Worm (Caenorhabditis elegans) whole organism, late embryonic: ENCODE data around the gene R53.4.

Experiments
- C08G9.2 ChIP-seq: sonication (generic microtip); optimal IDR thresholded peaks from 2 replicates; lab custom pipeline; 2016; ENCODE audit warnings: mild to moderate bottlenecking, missing genetic modification characterization, moderate library complexity, missing compliant biosample characterization
- C38D4.7 ChIP-seq: fragments of 200-800 bp; sonication (Bioruptor generic); optimal IDR thresholded peaks from 2 replicates; lab custom pipeline; 2018; ENCODE audit warnings: mild to moderate bottlenecking, missing genetic modification characterization, moderate library complexity, missing compliant biosample characterization
- T23F11.4 ChIP-seq: fragments of 200-800 bp; sonication (Bioruptor generic); optimal IDR thresholded peaks from 2 replicates; lab custom pipeline; 2018; ENCODE audit warnings: mild to moderate bottlenecking, missing genetic modification characterization, missing compliant biosample characterization
- ceh-14 ChIP-seq: sonication (generic microtip); optimal IDR thresholded peaks from 2 replicates; lab custom pipeline; 2016; ENCODE audit warnings: missing genotype, missing genetic modification characterization, missing compliant biosample characterization
- ceh-19 ChIP-seq: fragments of 200-800 bp; sonication (Bioruptor generic); optimal IDR thresholded peaks from 2 replicates; lab custom pipeline; 2018; ENCODE audit warnings: mild to moderate bottlenecking, missing genetic modification characterization, missing compliant biosample characterization
- ceh-30 ChIP-seq: fragments of 150-350 bp; optimal IDR thresholded peaks from 2 replicates; lab custom pipeline; 2014; ENCODE audit warnings: missing biosample characterization, missing genetic modification characterization
- ceh-31 ChIP-seq: sonication (generic microtip); optimal IDR thresholded peaks from 2 replicates; lab custom pipeline; 2016; ENCODE audit warnings: missing genetic modification characterization, missing compliant biosample characterization
- ceh-34 ChIP-seq: sonication (generic microtip); optimal IDR thresholded peaks from 2 replicates; lab custom pipeline; 2016; ENCODE audit warnings: mild to moderate bottlenecking, missing genetic modification characterization, missing compliant biosample characterization
- elt-2 ChIP-seq: sonication (generic microtip); optimal IDR thresholded peaks from 2 replicates; lab custom pipeline; 2016; ENCODE audit warnings: missing genetic modification reagents, missing genetic modification characterization, missing compliant biosample characterization
- elt-4 ChIP-seq: sonication (generic microtip); optimal IDR thresholded peaks from 2 replicates; lab custom pipeline; 2016; ENCODE audit warnings: missing genetic modification characterization, missing compliant biosample characterization
- ets-4 ChIP-seq: sonication (generic microtip); optimal IDR thresholded peaks from 2 replicates; lab custom pipeline; 2016; ENCODE audit warnings: missing genetic modification characterization, missing compliant biosample characterization
- eyg-1 ChIP-seq: sonication (generic microtip); optimal IDR thresholded peaks from 2 replicates; lab custom pipeline; 2016; ENCODE audit warnings: missing genotype, missing genetic modification characterization, missing compliant biosample characterization
- fkh-6 ChIP-seq: sonication (generic microtip); optimal IDR thresholded peaks from 2 replicates; lab custom pipeline; 2016; ENCODE audit warnings: missing genetic modification characterization, missing compliant biosample characterization
- hlh-13 ChIP-seq: fragments of 200-800 bp; sonication (Bioruptor generic); optimal IDR thresholded peaks from 2 replicates; lab custom pipeline; 2018; ENCODE audit warnings: mild to moderate bottlenecking, missing genetic modification characterization, missing compliant biosample characterization
- hlh-6 ChIP-seq: sonication (generic microtip); optimal IDR thresholded peaks from 2 replicates; lab custom pipeline; 2016; ENCODE audit warnings: missing genotype, missing genetic modification characterization, missing compliant biosample characterization
- hlh-8 ChIP-seq: sonication (generic microtip); optimal IDR thresholded peaks from 2 replicates; lab custom pipeline; 2016; ENCODE audit warnings: missing genotype, missing genetic modification characterization, missing compliant biosample characterization
- lim-6 ChIP-seq: sonication (generic microtip); optimal IDR thresholded peaks from 2 replicates; lab custom pipeline; 2016; ENCODE audit warnings: missing genetic modification characterization, missing compliant biosample characterization
- lin-11 ChIP-seq: fragments of 200-800 bp; sonication (Bioruptor generic); optimal IDR thresholded peaks from 2 replicates; lab custom pipeline; 2018; ENCODE audit warnings: mild to moderate bottlenecking, missing genetic modification characterization, missing compliant biosample characterization
- nfya-1 ChIP-seq: sonication (generic microtip); optimal IDR thresholded peaks from 2 replicates; lab custom pipeline; 2017; ENCODE audit warnings: missing genetic modification characterization, mild to moderate bottlenecking, missing compliant biosample characterization, antibody characterized with exemption, moderate library complexity
- nhr-11 ChIP-seq: fragments of 150-350 bp; optimal IDR thresholded peaks from 2 replicates; lab custom pipeline; 2014; ENCODE audit warnings: missing biosample characterization, missing genetic modification characterization
- odd-2 ChIP-seq: sonication (generic microtip); optimal IDR thresholded peaks from 2 replicates; lab custom pipeline; 2017; ENCODE audit warnings: antibody characterized with exemption, mild to moderate bottlenecking, missing genetic modification characterization, missing compliant biosample characterization
- pag-3 ChIP-seq: sonication (generic microtip); optimal IDR thresholded peaks from 2 replicates; lab custom pipeline; 2016; ENCODE audit warnings: missing compliant biosample characterization, missing genetic modification characterization, borderline replicate concordance
- pat-9 ChIP-seq: fragments of 200-800 bp; sonication (Bioruptor generic); optimal IDR thresholded peaks from 2 replicates; lab custom pipeline; 2018; ENCODE audit warnings: mild to moderate bottlenecking, missing genetic modification characterization, moderate library complexity, missing compliant biosample characterization
- pha-2 ChIP-seq: sonication (generic microtip); optimal IDR thresholded peaks from 2 replicates; lab custom pipeline; 2017; ENCODE audit warnings: mild to moderate bottlenecking, missing genetic modification characterization, missing compliant biosample characterization
- pha-4 ChIP-seq: fragments of 150-350 bp; optimal IDR thresholded peaks from 2 replicates; lab custom pipeline; 2018; ENCODE audit warnings: missing biosample characterization, missing genetic modification reagents, missing genetic modification characterization
- ref-2 ChIP-seq: sonication (generic microtip); optimal IDR thresholded peaks from 2 replicates; lab custom pipeline; 2016; ENCODE audit warnings: missing genetic modification characterization, missing compliant biosample characterization
- rnt-1 ChIP-seq: sonication (generic microtip); optimal IDR thresholded peaks from 2 replicates; lab custom pipeline; 2016; ENCODE audit warnings: missing genetic modification characterization, missing compliant biosample characterization
- sdc-2 ChIP-seq: sonication (generic microtip); optimal IDR thresholded peaks from 2 replicates; lab custom pipeline; 2016; ENCODE audit warnings: missing genotype, missing genetic modification characterization, missing compliant biosample characterization
- sox-4 ChIP-seq: sonication (generic microtip); optimal IDR thresholded peaks from 2 replicates; lab custom pipeline; 2017; ENCODE audit warnings: mild to moderate bottlenecking, missing genetic modification characterization, inconsistent platforms, missing compliant biosample characterization
- syd-9 ChIP-seq: sonication (generic microtip); optimal IDR thresholded peaks from 2 replicates; lab custom pipeline; 2016; ENCODE audit warnings: mild to moderate bottlenecking, missing genetic modification characterization, moderate library complexity, missing compliant biosample characterization
- tbx-2 ChIP-seq: sonication (generic microtip); optimal IDR thresholded peaks from 2 replicates; lab custom pipeline; 2016; ENCODE audit warnings: missing genetic modification characterization, missing compliant biosample characterization
- unc-3 ChIP-seq, 2 experiments: fragments of 200-800 bp in 1 of 2; sonication (Bioruptor generic) in 1 of 2; sonication (generic microtip) in 1 of 2; conservative IDR thresholded peaks in 1 of 2; optimal IDR thresholded peaks in 1 of 2; 2 replicates each; pipeline versions ENCODE4 v1.3.6 to Lab custom; 2016 to 2022; ENCODE audit warnings: missing compliant biosample characterization in 2 of 2, missing genetic modification characterization in 2 of 2, missing genetic modification reagents in 1 of 2
- unc-42 ChIP-seq: sonication (generic microtip); optimal IDR thresholded peaks from 2 replicates; lab custom pipeline; 2016; ENCODE audit warnings: missing genotype, missing genetic modification characterization, missing compliant biosample characterization
- unc-55 ChIP-seq: sonication (generic microtip); optimal IDR thresholded peaks from 2 replicates; lab custom pipeline; 2017; ENCODE audit warnings: missing biosample characterization, missing genetic modification reagents, missing genetic modification characterization
- unc-86 ChIP-seq: sonication (generic microtip); optimal IDR thresholded peaks from 2 replicates; lab custom pipeline; 2016; ENCODE audit warnings: missing genetic modification characterization, missing compliant biosample characterization
- zip-5 ChIP-seq: sonication (generic microtip); optimal IDR thresholded peaks from 2 replicates; lab custom pipeline; 2016; ENCODE audit warnings: missing genetic modification characterization, missing compliant biosample characterization
- ztf-16 ChIP-seq: sonication (generic microtip); optimal IDR thresholded peaks from 2 replicates; lab custom pipeline; 2017; ENCODE audit warnings: missing genetic modification characterization, missing compliant biosample characterization

R53.4 gene

DNA sequence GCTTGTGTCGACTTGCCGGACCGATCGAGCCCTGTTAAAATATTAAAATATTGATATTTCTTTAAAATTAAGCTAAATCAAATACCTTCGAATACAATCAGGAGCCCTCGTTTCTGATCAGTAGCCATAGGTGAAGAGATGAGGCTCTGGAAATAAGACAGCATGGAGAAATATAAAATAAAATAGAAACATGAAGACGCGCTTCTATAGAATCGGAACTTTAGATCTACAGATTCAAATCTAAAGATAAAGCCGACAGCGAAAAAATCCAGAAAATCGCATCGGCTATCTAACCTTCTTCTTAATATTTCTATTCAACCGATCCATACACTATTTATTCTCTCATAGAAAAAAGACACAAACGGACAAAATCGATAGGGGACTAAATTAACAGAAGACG is 895 bp downstream of the R53.4 start, which contains the start of gene dtmk-1:
dtmk-1 (minus strand) TSS at position 146 of the 400 bp plus-strand sequence.
- no peak for TF ChIP-seq C08G9.2 (tag; lab: Kevin White, UChicago)
- no peak for TF ChIP-seq pat-9
- no peak for TF ChIP-seq unc-42 (tag; lab: Kevin White, UChicago)
- TF ChIP-seq zip-5 (tag; lab: Kevin White, UChicago): no peak
- TF ChIP-seq rnt-1 (tag; lab: Kevin White, UChicago): no peak
- no peak for TF ChIP-seq ref-2 (tag; lab: Kevin White, UChicago)
- TF ChIP-seq fkh-6: no peak
- TF ChIP-seq sox-4 (tag; lab: Kevin White, UChicago): no peak
- no peak for TF ChIP-seq nfya-1 (tag; lab: Kevin White, UChicago)
- TF ChIP-seq ets-4: no peak
- no peak for TF ChIP-seq syd-9 (tag; lab: Kevin White, UChicago)
- TF ChIP-seq elt-2 (tag; lab: Kevin White, UChicago): no peak
- no peak for TF ChIP-seq T23F11.4 (GFP tag; lab: Kevin White, UChicago)
- TF ChIP-seq elt-4: no peak
- no peak for TF ChIP-seq pha-4 (tag; lab: Kevin White, UChicago)
- TF ChIP-seq C38D4.7 (GFP tag; lab: Kevin White, UChicago): no peak
- TF ChIP-seq ceh-14 (tag; lab: Kevin White, UChicago): no peak
- TF ChIP-seq lim-6: no peak
- TF ChIP-seq unc-55 (GFP tag; lab: Kevin White, UChicago): no peak

DNA sequence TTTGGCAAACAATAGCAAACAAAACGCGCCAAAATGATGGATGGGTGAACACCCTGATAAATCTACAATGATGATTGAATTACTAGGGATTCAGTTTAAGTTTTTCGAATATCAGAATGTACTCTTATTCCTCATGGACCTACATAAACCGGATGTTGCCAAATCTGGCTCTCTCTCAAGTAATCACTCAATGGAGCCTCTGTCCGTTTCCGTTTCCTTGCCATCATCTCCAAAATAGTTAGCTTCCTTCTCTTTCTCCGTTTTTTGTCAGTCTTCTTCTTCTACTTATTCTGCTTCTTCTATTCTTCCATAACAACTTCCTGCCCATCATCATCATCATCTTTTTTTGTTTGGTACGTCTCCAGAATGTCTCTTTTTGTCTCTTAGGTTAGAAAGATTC is 2.5 kb downstream of the R53.4 start:
- TF ChIP-seq nfya-1 (tag; lab: Kevin White, UChicago) (no peak), nhr-11 (tag; lab: Kevin White, UChicago) (no peak), tbx-2 (tag; lab: Kevin White, UChicago) (no peak), pat-9 (no peak), C08G9.2 (tag; lab: Kevin White, UChicago) (no peak), hlh-13 (no peak), pag-3 (tag; lab: Kevin White, UChicago) (no peak), unc-3 (GFP tag; conservative IDR thresholded peaks at IDR 0.05; lab: Robert Waterston, UW) (no peak), unc-3 (tag; optimal IDR thresholded peaks at IDR 0.05; lab: Kevin White, UChicago) (no peak), sox-4 (tag; lab: Kevin White, UChicago) (no peak), lin-11 (no peak)
- TF ChIP-seq, all 69 proteins: peak for 0

DNA sequence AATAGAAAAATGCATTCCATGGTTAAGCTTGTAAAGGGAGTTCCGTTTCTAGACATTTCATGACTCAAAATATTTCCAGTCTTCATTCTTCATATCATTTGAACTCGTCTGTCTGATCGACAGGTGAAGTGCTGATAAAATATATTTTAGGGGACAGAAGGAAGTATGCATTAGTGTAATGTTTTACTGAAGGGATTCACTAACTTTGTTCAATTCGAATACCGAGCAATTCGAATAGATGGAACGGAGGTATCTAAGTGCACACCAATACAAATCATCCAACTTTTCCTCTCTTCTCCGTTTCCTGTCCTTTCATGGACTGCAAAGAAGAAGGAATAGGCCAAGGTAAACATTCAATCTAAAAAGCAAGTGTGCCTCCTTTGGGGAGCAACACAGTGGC is 4.0 kb downstream of the R53.4 start:
- TF ChIP-seq C08G9.2 (tag; lab: Kevin White, UChicago): no peak
- TF ChIP-seq sdc-2 (tag; lab: Kevin White, UChicago): no peak
- no peak for TF ChIP-seq ceh-34
- TF ChIP-seq ztf-16 (tag; lab: Kevin White, UChicago): no peak
- TF ChIP-seq syd-9 (tag; lab: Kevin White, UChicago): no peak
- no peak for TF ChIP-seq pha-2 (tag; lab: Kevin White, UChicago)
- no peak for TF ChIP-seq eyg-1 (tag; lab: Kevin White, UChicago)
- no peak for TF ChIP-seq ceh-31 (tag; lab: Kevin White, UChicago)
- no peak for TF ChIP-seq unc-86
- TF ChIP-seq rnt-1 (tag; lab: Kevin White, UChicago): no peak
- no peak for TF ChIP-seq odd-2 (tag; lab: Kevin White, UChicago)
- TF ChIP-seq sox-4 (tag; lab: Kevin White, UChicago): no peak
- no peak for TF ChIP-seq hlh-8
- no peak for TF ChIP-seq ceh-30 (tag; lab: Kevin White, UChicago)
- no peak for TF ChIP-seq nhr-11 (tag; lab: Kevin White, UChicago)
- TF ChIP-seq ceh-19 (GFP tag; lab: Kevin White, UChicago): no peak
- no peak for TF ChIP-seq unc-42 (tag; lab: Kevin White, UChicago)
- TF ChIP-seq elt-2 (tag; lab: Kevin White, UChicago): no peak
- no peak for TF ChIP-seq hlh-6 (tag; lab: Kevin White, UChicago)
